Worm (Caenorhabditis elegans): ENCODE measurements around the gene str-175.

DNA sequence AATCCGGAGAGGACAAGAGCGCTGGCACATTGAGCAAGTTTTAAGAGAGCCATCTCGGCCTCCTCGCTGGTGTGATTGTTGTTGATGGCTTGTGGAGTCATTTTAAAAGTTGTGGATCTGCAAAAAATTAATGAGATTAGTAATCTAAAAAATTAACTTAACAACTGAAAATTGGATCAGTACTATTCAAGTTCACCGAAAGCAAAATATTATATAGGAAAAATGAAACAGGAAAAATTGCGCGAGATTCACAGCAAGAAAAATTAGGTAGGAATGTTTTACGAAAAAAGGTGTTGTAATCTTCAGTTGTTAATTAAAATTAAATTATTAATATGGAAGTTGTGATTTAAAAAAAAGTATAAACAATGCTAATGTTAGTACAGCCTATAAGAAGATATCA, 16.8 kb upstream of the str-175 start, which contains the start of gene T08B6.1:
- TF ChIP-seq ztf-29 (GFP tag; IDR thresholded peaks at IDR 0.05): no peak
- no peak for TF ChIP-seq klf-2 (GFP tag; conservative IDR thresholded peaks at IDR 0.05)
- TF ChIP-seq med-1 (GFP tag; optimal IDR thresholded peaks at IDR 0.05; ENCODE audit: insufficient read depth): no peak
- TF ChIP-seq ztf-23 (GFP tag; IDR thresholded peaks at IDR 0.05): no peak
- no peak for TF ChIP-seq T22C8.4 (GFP tag; IDR thresholded peaks at IDR 0.05)
- no peak for TF ChIP-seq ref-1 (GFP tag; conservative IDR thresholded peaks at IDR 0.05)
- TF ChIP-seq flt-1 (GFP tag; IDR thresholded peaks at IDR 0.05): no peak
